Fruit fly (Drosophila melanogaster): Measurements from ENCODE around the gene CG17834.

The CG17834 gene

dm6 chr2L:8570408-8571072 is 41.6 kb downstream of the CG17834 start (continued):
- TF ChIP-seq H2.0 (GFP tag; IDR thresholded peaks at IDR 0.05) (no peak), dmrt11E (tag; optimal IDR thresholded peaks at IDR 0.05) (no peak), CG16813 (GFP tag; IDR thresholded peaks at IDR 0.05; ENCODE audit: partially characterized antibody) (peak; percentile 39; the same call in 2 of the 3 replicates), ase (GFP tag; IDR thresholded peaks at IDR 0.05) (no peak), NFAT (GFP tag; IDR thresholded peaks at IDR 0.05) (no peak), gcm2 (GFP tag; optimal IDR thresholded peaks at IDR 0.05) (no peak), sqz (GFP tag; optimal IDR thresholded peaks at IDR 0.05) (no peak), CG10543 (GFP tag; optimal IDR thresholded peaks at IDR 0.05) (no peak), Oli (tag; optimal IDR thresholded peaks at IDR 0.05) (no peak), Doc3 (GFP tag; IDR thresholded peaks at IDR 0.05; ENCODE audit: partially characterized antibody) (no peak), Hsf (GFP tag; optimal IDR thresholded peaks at IDR 0.05) (no peak), CG4328 (GFP tag; optimal IDR thresholded peaks at IDR 0.05) (no peak), CG8944 (GFP tag; optimal IDR thresholded peaks at IDR 0.05) (no peak), rib (GFP tag; IDR thresholded peaks at IDR 0.05) (no peak), HLH4C (GFP tag; IDR thresholded peaks at IDR 0.05; ENCODE audit: partially characterized antibody) (peak; percentile 46; the same call in 1 of the 3 replicates), MESR4 (GFP tag; optimal IDR thresholded peaks at IDR 0.05) (no peak), Blimp-1 (GFP tag; optimal IDR thresholded peaks at IDR 0.05) (no peak), Abd-B (GFP tag; optimal IDR thresholded peaks at IDR 0.05) (no peak), sc (optimal IDR thresholded peaks at IDR 0.05) (no peak), sc (GFP tag; optimal IDR thresholded peaks at IDR 0.05) (no peak), Dip3 (GFP tag; optimal IDR thresholded peaks at IDR 0.05) (no peak), Dad (GFP tag; optimal IDR thresholded peaks at IDR 0.05) (no peak), nerfin-1 (tag; optimal IDR thresholded peaks at IDR 0.05) (no peak), CG8359 (GFP tag; optimal IDR thresholded peaks at IDR 0.05; ENCODE audit: borderline replicate concordance) (no peak), HmgD (GFP tag; optimal IDR thresholded peaks at IDR 0.05) (no peak), dpn (GFP tag; optimal IDR thresholded peaks at IDR 0.05) (no peak), CG13296 (GFP tag; optimal IDR thresholded peaks at IDR 0.05) (peak; percentile 10), lab (GFP tag; optimal IDR thresholded peaks at IDR 0.05) (peak; percentile 29), Sry-β (GFP tag; optimal IDR thresholded peaks at IDR 0.05) (no peak), wor (GFP tag; IDR thresholded peaks at IDR 0.05) (no peak), CG6689 (GFP tag; IDR thresholded peaks at IDR 0.05) (no peak), unpg (GFP tag; optimal IDR thresholded peaks at IDR 0.05) (no peak), tgo (GFP tag; IDR thresholded peaks at IDR 0.05) (no peak), CG6854 (GFP tag; optimal IDR thresholded peaks at IDR 0.05) (no peak), esg (GFP tag; conservative IDR thresholded peaks at IDR 0.05) (no peak), slou (GFP tag; optimal IDR thresholded peaks at IDR 0.05) (no peak), kni (GFP tag; optimal IDR thresholded peaks at IDR 0.05) (no peak), luna (GFP tag; optimal IDR thresholded peaks at IDR 0.05) (no peak), mld (GFP tag; IDR thresholded peaks at IDR 0.05; ENCODE audit: partially characterized antibody) (0 out of 3 replicates have a peak, but pooled peaks have one; percentile 52), hth (optimal IDR thresholded peaks at IDR 0.05) (no peak), Vsx1 (GFP tag; optimal IDR thresholded peaks at IDR 0.05) (peak; percentile 92), sens (GFP tag) (no peak), CG15696 (tag; optimal IDR thresholded peaks at IDR 0.05) (no peak), CG8388 (GFP tag; optimal IDR thresholded peaks at IDR 0.05) (no peak), CG9876 (GFP tag; optimal IDR thresholded peaks at IDR 0.05) (no peak), CG3995 (GFP tag; optimal IDR thresholded peaks at IDR 0.05) (no peak), az2 (GFP tag; optimal IDR thresholded peaks at IDR 0.05) (no peak), Mad (GFP tag; optimal IDR thresholded peaks at IDR 0.05) (no peak), CG18476 (GFP tag; optimal IDR thresholded peaks at IDR 0.05) (no peak), CG6654 (GFP tag; optimal IDR thresholded peaks at IDR 0.05) (no peak)
